Worm (Caenorhabditis elegans): ENCODE measurements around the gene ZK637.14.

Gene ZK637.14

DNA sequence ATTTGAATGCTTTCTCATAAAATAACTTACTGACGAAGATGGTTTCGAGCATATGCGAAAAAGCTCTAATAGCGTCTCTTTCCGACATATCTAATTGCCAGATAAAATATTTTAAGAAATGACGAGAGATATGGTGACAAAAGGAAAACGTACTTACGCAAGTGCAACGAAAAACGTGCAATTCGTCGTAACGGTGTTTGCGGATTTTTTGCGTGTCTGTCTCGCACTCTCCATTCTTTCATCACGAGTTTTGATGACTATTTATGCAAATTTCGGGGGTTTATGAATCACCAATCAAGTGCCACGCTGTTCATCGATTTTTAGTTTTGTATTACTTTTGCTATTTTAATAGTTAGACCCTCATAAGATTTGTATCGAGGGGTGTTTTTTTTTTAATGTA is at the start of gene ZK637.14:
Gene ZK637.14, minus strand, starts transcription at position 201 of the 400 bp plus-strand sequence.
- TF ChIP-seq W03F9.2 (tag; optimal IDR thresholded peaks at IDR 0.05) (peak; percentile 53), dao-5 (tag; optimal IDR thresholded peaks at IDR 0.05) (no peak)

DNA sequence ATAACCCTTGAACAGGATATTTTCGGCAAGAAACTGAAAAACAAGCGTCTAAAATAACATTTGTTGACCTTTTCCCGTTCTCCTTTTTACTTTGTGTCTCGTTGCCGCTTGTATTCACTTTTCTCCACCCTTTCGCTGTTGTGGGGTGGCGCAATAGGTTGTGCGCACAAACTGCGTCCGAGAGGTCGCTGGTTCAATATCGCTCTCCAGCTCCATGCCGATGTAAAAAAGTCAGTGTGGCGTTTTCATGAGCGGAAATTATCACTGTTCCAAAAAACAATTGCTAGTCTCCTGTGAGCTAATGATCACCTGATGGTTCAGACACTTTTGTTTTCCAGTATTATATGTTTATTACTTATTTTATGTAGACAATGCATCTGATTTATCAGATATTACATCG is 48.6 kb upstream of the ZK637.14 start:
- TF ChIP-seq dao-5 (tag; optimal IDR thresholded peaks at IDR 0.05) (peak; percentile 4), W03F9.2 (tag; optimal IDR thresholded peaks at IDR 0.05) (peak; percentile 31), him-1 (tag; optimal IDR thresholded peaks at IDR 0.05) (peak; percentile 92)

DNA sequence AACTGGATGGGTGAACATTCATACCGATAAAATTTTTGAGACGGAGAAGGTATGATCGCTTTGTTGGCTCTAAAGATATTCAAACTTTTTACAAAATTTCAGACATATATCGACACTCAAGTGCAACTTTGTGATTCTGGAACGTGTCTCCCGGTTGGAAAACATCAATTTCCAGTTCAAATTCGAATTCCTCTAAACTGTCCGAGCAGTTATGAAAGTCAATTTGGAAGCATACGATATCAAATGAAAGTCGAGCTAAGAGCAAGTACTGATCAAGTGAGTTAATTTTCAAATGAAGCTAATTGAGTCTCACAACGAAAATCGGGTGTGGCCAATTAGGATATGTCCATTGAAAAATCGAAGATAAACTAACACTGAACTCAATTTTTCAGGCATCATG is 45.4 kb upstream of the ZK637.14 start:
- TF ChIP-seq W03F9.2 (tag; optimal IDR thresholded peaks at IDR 0.05) (no peak), dao-5 (tag; optimal IDR thresholded peaks at IDR 0.05) (no peak), him-1 (tag; optimal IDR thresholded peaks at IDR 0.05) (no peak)

DNA sequence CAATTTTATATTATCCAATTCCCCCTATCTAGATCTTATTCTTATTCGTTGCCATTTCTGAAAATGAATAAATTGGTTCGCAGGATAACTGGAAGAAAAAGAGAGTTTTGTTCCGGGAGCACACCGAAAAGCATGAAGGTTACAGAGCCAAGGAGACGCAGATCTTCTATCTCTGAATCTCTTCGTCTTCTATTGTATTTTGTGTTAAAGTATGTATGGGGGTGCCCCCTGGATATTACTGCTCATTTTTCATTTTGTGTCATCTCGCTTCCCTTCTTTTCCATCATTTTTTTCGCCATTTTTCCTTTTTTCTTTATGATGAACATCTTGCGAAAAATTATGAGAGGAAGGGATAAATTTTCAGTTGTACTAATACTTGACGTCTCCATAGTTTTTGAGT is 44.7 kb upstream of the ZK637.14 start:
- TF ChIP-seq W03F9.2 (tag; optimal IDR thresholded peaks at IDR 0.05), result no peak
- TF ChIP-seq dao-5 (tag; optimal IDR thresholded peaks at IDR 0.05), result no peak

DNA sequence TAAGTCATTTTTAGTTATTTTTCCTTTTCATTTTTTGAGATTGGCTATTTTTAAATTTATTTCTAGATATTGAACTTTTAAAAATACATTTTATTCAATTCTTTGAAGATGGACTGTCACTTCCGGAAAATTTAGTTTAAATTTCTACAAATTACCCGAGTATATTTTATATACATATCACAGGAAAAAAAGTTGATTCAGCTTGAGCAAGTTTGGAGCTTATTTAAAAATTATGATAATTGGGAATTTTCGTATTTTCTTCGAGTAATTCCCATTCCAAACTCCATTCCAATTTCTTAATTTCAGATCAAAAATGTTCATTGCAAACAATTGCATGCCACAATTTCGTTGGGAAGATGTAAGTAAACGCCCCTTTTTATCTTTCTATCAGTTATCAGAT is 40.8 kb upstream of the ZK637.14 start, which contains the start of gene arrd-15:
Gene arrd-15, plus strand, starts transcription at position 301 of the 400 bp plus-strand sequence.
- TF ChIP-seq him-1 (tag; optimal IDR thresholded peaks at IDR 0.05), result no peak
- no peak for TF ChIP-seq dao-5 (tag; optimal IDR thresholded peaks at IDR 0.05)
- no peak for TF ChIP-seq W03F9.2 (tag; optimal IDR thresholded peaks at IDR 0.05)

DNA sequence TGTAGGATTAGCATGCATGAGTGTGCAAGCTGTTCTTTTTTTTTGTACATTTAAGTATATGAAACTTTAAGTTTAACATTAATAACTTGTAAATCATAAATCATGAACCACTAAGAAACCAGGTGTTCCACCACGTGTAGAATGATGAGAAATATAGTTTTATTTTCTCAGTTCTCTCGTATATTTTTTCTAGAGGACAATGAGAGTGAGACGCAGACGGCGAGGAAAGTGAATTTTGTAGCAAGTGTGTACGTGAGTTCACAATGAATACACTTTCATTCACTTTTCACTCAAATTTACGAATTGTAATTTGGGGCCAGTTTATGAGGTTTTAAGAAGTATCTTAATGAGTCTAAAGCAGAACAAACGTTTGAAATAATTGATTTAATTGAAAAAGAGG is 37.6 kb upstream of the ZK637.14 start:
- TF ChIP-seq him-1 (tag; optimal IDR thresholded peaks at IDR 0.05) (no peak), W03F9.2 (tag; optimal IDR thresholded peaks at IDR 0.05) (no peak)

DNA sequence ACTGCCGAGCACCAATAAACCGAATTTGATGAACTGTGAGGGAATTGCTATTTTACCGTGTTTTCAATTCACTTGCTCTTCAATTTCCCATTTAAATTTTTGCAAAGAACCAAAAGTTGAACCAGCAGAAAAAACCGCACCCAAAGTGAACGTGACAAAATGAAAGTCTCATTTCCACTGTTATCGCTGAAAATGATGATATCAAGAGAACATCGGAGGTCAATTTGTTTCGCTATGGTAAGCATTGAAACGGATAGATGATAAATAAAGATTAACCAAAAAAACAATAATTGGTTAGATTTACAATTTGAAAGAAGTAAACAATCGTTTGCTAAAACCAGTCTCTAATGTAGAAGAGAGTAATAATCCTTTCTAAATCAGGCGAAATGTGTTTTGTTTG is 36.6 kb upstream of the ZK637.14 start:
- TF ChIP-seq W03F9.2 (tag; optimal IDR thresholded peaks at IDR 0.05) (no peak), dao-5 (tag; optimal IDR thresholded peaks at IDR 0.05) (no peak), him-1 (tag; optimal IDR thresholded peaks at IDR 0.05) (no peak)

DNA sequence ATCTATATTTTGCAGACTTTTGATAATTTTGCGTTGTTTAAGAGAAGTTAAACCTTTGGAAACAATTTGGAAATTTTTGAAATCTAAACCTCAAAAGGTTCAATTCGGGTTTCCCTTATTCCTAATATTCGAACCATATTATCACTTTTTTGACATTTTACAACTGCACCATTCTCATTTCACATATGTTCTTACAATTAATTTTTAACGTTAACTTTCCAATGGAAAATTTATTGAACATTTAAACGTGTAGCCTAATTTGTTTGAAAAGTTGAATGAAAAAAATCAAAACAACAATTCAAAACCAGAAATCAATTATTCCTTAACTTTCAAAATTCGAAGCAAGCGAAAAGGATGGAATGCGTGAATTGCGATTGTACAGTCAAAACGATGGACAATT is 35.0 kb upstream of the ZK637.14 start, which contains the start of gene ZK637.12:
Gene ZK637.12, plus strand, starts transcription at position 301 of the 400 bp plus-strand sequence.
- TF ChIP-seq him-1 (tag; optimal IDR thresholded peaks at IDR 0.05), result no peak
- TF ChIP-seq dao-5 (tag; optimal IDR thresholded peaks at IDR 0.05), result no peak
- TF ChIP-seq W03F9.2 (tag; optimal IDR thresholded peaks at IDR 0.05), result no peak

DNA sequence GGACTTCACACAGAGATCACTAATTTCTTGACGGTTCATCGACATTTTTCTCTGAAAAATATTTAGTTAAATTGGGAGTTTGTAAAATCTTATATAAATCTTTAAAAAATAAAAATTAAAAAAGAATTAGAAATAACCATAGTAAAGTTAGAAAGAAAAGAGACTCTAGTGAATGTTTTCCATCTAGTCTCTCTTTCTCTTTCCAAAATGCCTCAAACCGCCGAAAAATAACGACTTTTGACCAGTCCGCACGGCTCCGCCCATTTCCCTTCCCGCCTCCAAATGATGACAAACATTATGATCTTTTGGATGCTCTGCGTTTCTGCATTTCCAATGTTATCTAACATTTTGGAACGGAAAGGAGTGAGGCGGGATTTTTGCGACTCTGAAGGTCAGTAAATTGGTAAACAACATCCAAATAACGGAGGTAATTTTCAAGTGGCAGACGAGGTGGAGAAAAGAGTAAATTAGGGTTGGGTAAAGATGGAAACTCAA is 34.3 kb upstream of the ZK637.14 start, which contains the start of gene glb-1:
Gene glb-1, minus strand, starts transcription at position 51 of the 495 bp plus-strand sequence.
- no peak for TF ChIP-seq him-1 (tag; optimal IDR thresholded peaks at IDR 0.05)

DNA sequence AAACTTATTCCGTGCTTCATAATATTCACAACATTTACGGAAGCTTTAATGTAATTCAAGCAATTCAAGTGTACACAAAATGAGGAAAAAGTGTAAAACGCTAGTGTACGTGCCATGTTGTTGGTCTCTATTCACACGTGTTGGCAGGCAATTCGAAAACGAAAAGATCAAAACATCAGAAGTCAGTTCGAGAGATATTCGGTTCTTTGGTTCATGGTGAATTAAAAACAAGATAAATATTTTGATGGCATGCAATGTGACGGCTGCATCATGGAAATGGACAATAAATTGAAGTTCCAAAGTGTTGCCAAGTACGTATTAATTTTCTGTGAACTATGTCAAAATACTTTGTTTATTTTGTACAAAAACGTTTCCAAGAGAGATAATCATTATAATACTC is 33.1 kb upstream of the ZK637.14 start:
- TF ChIP-seq him-1 (tag; optimal IDR thresholded peaks at IDR 0.05), result no peak
- no peak for TF ChIP-seq dao-5 (tag; optimal IDR thresholded peaks at IDR 0.05)
- no peak for TF ChIP-seq W03F9.2 (tag; optimal IDR thresholded peaks at IDR 0.05)

DNA sequence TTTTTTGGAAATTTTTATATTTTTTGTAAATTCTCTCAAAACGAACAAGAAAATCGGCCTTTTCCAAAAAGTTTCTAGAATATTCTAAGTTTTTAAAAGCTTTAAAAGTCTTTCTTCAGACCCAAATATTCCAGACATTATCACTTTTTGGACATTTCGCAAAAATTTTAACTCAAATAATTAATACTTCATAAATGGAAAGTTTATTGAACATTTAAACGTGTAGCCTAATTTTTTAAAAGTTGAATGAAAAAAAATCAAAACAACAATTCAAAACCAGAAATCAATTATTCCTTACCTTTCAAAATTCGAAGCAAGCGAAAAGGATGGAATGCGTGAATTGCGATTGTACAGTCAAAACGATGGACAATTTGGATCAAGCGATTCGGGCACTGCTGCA is 30.8 kb upstream of the ZK637.14 start, which contains the start of gene ZK637.15:
Gene ZK637.15, plus strand, starts transcription at position 301 of the 400 bp plus-strand sequence.
- TF ChIP-seq W03F9.2 (tag; optimal IDR thresholded peaks at IDR 0.05), result no peak
- TF ChIP-seq him-1 (tag; optimal IDR thresholded peaks at IDR 0.05), result no peak
- no peak for TF ChIP-seq dao-5 (tag; optimal IDR thresholded peaks at IDR 0.05)

DNA sequence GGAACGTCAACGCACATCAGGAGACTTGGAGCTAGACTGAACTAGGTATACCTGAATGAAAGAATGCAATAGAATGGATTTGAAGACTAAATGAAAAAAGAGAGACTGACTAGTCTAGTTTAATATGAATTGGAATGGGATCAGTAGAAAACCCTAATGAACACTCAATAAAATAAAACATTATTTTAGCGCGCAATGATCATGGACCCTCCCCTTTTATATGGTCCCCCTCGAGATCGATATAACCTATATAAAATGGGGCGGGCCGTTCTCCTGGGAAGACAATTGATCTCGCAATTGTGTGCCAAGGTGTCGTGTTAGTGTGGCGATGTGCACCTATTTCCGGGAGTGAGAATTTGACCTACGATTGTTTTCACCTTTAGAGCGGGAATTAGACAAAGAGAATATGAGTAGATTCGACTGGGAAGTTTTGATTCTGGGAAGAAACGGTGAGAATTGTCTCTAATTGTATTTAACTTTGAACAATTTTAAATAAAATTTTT is 29.0 kb upstream of the ZK637.14 start, which contains the start of gene cdc-25.3:
Gene cdc-25.3, minus strand, starts transcription at position 51 of the 503 bp plus-strand sequence.
- TF ChIP-seq him-1 (tag; optimal IDR thresholded peaks at IDR 0.05), result no peak
- no peak for TF ChIP-seq dao-5 (tag; optimal IDR thresholded peaks at IDR 0.05)
- no peak for TF ChIP-seq W03F9.2 (tag; optimal IDR thresholded peaks at IDR 0.05)

DNA sequence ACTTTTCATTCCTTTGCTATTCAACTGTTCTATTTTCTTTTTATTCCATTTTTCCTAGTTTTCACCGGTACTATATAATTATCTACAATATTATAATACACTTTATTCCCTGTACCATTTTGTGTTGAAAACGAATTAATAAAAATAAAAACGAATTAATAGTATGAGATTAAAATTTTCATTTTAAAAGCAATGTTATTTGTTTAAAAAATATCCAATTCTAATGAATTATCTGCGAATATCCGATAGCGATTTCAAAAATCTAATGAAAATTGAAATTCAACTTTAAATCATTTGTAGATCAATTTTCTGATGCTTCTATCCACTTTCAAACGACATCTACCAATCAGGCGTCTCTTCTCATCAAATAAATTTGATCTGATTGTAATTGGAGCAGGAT is 24.5 kb upstream of the ZK637.14 start, which contains the start of gene trxr-2:
Gene trxr-2, plus strand, starts transcription at position 301 of the 400 bp plus-strand sequence.
- TF ChIP-seq dao-5 (tag; optimal IDR thresholded peaks at IDR 0.05) (no peak), him-1 (tag; optimal IDR thresholded peaks at IDR 0.05) (no peak), W03F9.2 (tag; optimal IDR thresholded peaks at IDR 0.05) (no peak)

DNA sequence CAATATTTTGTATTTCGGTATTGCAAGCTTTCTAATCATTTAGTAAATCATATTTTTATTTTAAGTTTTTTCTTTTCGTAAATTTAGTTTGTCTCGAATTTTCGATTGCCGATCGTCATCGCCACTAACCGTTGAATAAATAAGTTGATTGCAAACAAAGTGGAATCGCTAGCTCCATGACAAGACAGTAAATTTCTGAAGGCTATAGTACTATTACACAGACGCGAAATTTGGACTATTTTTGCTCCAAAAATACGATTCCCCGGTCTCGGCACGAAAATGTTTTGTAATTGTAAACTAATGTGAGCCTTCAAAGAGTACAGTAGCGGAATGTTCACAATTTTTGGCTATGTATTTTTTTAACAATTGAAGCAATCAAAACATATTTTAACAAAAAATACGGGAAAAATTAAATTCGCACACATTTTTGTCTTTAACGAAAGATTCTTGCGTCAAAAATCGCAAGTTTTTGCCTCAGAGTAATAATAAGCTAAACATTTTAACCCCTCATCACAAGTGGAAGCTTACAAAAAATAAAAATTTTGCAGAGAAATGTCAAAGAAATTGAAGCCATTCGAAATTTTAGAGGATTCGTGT is 22.7 kb upstream of the ZK637.14 start, which contains the start of gene tpk-1:
Gene tpk-1, plus strand, starts transcription at position 547 of the 597 bp plus-strand sequence.
- no peak for TF ChIP-seq W03F9.2 (tag; optimal IDR thresholded peaks at IDR 0.05)
- peak; percentile 26 for TF ChIP-seq him-1 (tag; optimal IDR thresholded peaks at IDR 0.05)
- TF ChIP-seq dao-5 (tag; optimal IDR thresholded peaks at IDR 0.05), result no peak

All from whole organism, L4/young adult.